Worm (Caenorhabditis elegans) whole organism, L3 larva: ENCODE data around the gene Y65A5A.24.

ENCODE experiments used
- R02D3.7 ChIP-seq: fragments of 150-350 bp; optimal IDR thresholded peaks from 2 replicates; lab custom pipeline; 2014; ENCODE audit warnings: missing biosample characterization, missing genetic modification characterization
- ZK546.5 ChIP-seq: sonication (generic microtip); optimal IDR thresholded peaks from 2 replicates; lab custom pipeline; 2017; ENCODE audit warnings: missing biosample characterization, missing genetic modification characterization
- aly-2 ChIP-seq: fragments of 150-350 bp; optimal IDR thresholded peaks from 2 replicates; lab custom pipeline; 2014; ENCODE audit warnings: missing biosample characterization, missing genetic modification characterization
- ama-1 ChIP-seq: fragments of 150-350 bp; optimal IDR thresholded peaks from 2 replicates; lab custom pipeline; 2018
- ceh-16 ChIP-seq: sonication (generic microtip); optimal IDR thresholded peaks from 2 replicates; lab custom pipeline; 2017; ENCODE audit warnings: missing biosample characterization, missing genetic modification characterization
- ceh-28 ChIP-seq: fragments of 150-350 bp; optimal IDR thresholded peaks from 2 replicates; lab custom pipeline; 2014; ENCODE audit warnings: missing biosample characterization, missing genetic modification reagents, missing genetic modification characterization
- ceh-82 ChIP-seq: fragments of 150-350 bp; optimal IDR thresholded peaks from 2 replicates; lab custom pipeline; 2014; ENCODE audit warnings: missing biosample characterization, missing genetic modification characterization
- ceh-9 ChIP-seq: sonication (generic microtip); optimal IDR thresholded peaks from 2 replicates; lab custom pipeline; 2018; ENCODE audit warnings: missing biosample characterization, missing genetic modification characterization
- daf-12 ChIP-seq: fragments of 150-350 bp; optimal IDR thresholded peaks from 2 replicates; lab custom pipeline; 2014; ENCODE audit warnings: missing biosample characterization, missing genetic modification reagents, missing genetic modification characterization
- egl-27 ChIP-seq: sonication (generic microtip); optimal IDR thresholded peaks from 4 replicates; lab custom pipeline; 2017; ENCODE audit warnings: missing biosample characterization, missing genetic modification reagents, missing genetic modification characterization
- egl-5 ChIP-seq: fragments of 150-350 bp; optimal IDR thresholded peaks from 2 replicates; lab custom pipeline; 2017; ENCODE audit warnings: missing biosample characterization, missing genetic modification reagents, missing genetic modification characterization, inconsistent platforms
- elt-1 ChIP-seq: fragments of 150-350 bp; optimal IDR thresholded peaks from 2 replicates; lab custom pipeline; 2014; ENCODE audit warnings: missing biosample characterization, missing genetic modification characterization
- elt-2 ChIP-seq: sonication (generic microtip); optimal IDR thresholded peaks from 2 replicates; lab custom pipeline; 2016; ENCODE audit warnings: missing genetic modification reagents, mild to moderate bottlenecking, missing genetic modification characterization, missing compliant biosample characterization
- elt-3 ChIP-seq, 3 experiments: fragments of 150-350 bp in 1 of 3; sonication (generic microtip) in 2 of 3; optimal IDR thresholded peaks; 2 replicates in 2 of 3; 4 replicates in 1 of 3; lab custom pipeline; 2014 to 2017; ENCODE audit warnings: missing biosample characterization in 3 of 3, missing genetic modification characterization in 3 of 3
- eor-1 ChIP-seq, 2 experiments: fragments of 150-350 bp; optimal IDR thresholded peaks; 2 replicates each; lab custom pipeline; 2014 to 2018; ENCODE audit warnings: missing biosample characterization in 2 of 2, missing genetic modification characterization in 2 of 2
- hmg-11 ChIP-seq: sonication (generic microtip); optimal IDR thresholded peaks from 2 replicates; lab custom pipeline; 2016; ENCODE audit warnings: missing genetic modification characterization, missing compliant biosample characterization
- lin-15B ChIP-seq: fragments of 150-350 bp; optimal IDR thresholded peaks from 2 replicates; lab custom pipeline; 2014; ENCODE audit warnings: missing biosample characterization, missing genetic modification characterization
- lin-39 ChIP-seq: fragments of 150-350 bp; optimal IDR thresholded peaks from 2 replicates; lab custom pipeline; 2018; ENCODE audit warnings: missing biosample characterization, missing genetic modification reagents, missing genetic modification characterization
- lsy-12 ChIP-seq: sonication (generic microtip); optimal IDR thresholded peaks from 2 replicates; lab custom pipeline; 2016; ENCODE audit warnings: mild to moderate bottlenecking, missing genetic modification characterization, missing compliant biosample characterization
- mdl-1 ChIP-seq: fragments of 150-350 bp; optimal IDR thresholded peaks from 2 replicates; lab custom pipeline; 2014; ENCODE audit warnings: missing biosample characterization, missing genetic modification characterization
- mml-1 ChIP-seq: fragments of 150-350 bp; sonication (generic microtip); optimal IDR thresholded peaks from 3 replicates; lab custom pipeline; 2014; ENCODE audit warnings: missing biosample characterization, missing genetic modification characterization
- nfya-1 ChIP-seq: sonication (generic microtip); optimal IDR thresholded peaks from 2 replicates; lab custom pipeline; 2017; ENCODE audit warnings: missing genetic modification characterization, mild to moderate bottlenecking, missing compliant biosample characterization, antibody characterized with exemption, moderate library complexity; ENCODE audit not compliant: insufficient read depth
- nhr-11 ChIP-seq: fragments of 150-350 bp; optimal IDR thresholded peaks from 2 replicates; lab custom pipeline; 2014; ENCODE audit warnings: missing biosample characterization, missing genetic modification characterization
- nhr-12 ChIP-seq: fragments of 150-350 bp; optimal IDR thresholded peaks from 2 replicates; lab custom pipeline; 2014; ENCODE audit warnings: missing biosample characterization, missing genetic modification characterization
- nhr-23 ChIP-seq: fragments of 150-350 bp; optimal IDR thresholded peaks from 2 replicates; lab custom pipeline; 2014; ENCODE audit warnings: missing biosample characterization, missing genetic modification reagents, missing genetic modification characterization
- nhr-25 ChIP-seq: sonication (generic microtip); optimal IDR thresholded peaks from 2 replicates; lab custom pipeline; 2017; ENCODE audit warnings: missing biosample characterization, missing genetic modification characterization
- nhr-28 ChIP-seq: fragments of 150-350 bp; optimal IDR thresholded peaks from 2 replicates; lab custom pipeline; 2014; ENCODE audit warnings: missing biosample characterization, missing genetic modification characterization
- nhr-43 ChIP-seq: sonication (generic microtip); optimal IDR thresholded peaks from 2 replicates; lab custom pipeline; 2016; ENCODE audit warnings: mild to moderate bottlenecking, missing genetic modification characterization, missing compliant biosample characterization; ENCODE audit not compliant: poor library complexity, severe bottlenecking
- nhr-67 ChIP-seq: fragments of 150-350 bp; optimal IDR thresholded peaks from 2 replicates; lab custom pipeline; 2014; ENCODE audit warnings: missing biosample characterization, missing genetic modification characterization
- nhr-76 ChIP-seq: fragments of 150-350 bp; sonication (generic microtip); optimal IDR thresholded peaks from 5 replicates; lab custom pipeline; 2014; ENCODE audit warnings: missing biosample characterization, missing genetic modification characterization
- nhr-77 ChIP-seq: fragments of 150-350 bp; optimal IDR thresholded peaks from 2 replicates; lab custom pipeline; 2014; ENCODE audit warnings: missing biosample characterization, missing genetic modification characterization
- pha-4 ChIP-seq: fragments of 150-350 bp; optimal IDR thresholded peaks from 2 replicates; lab custom pipeline; 2014; ENCODE audit warnings: missing biosample characterization, missing genetic modification reagents, missing genetic modification characterization
- pqm-1 ChIP-seq: fragments of 150-350 bp; optimal IDR thresholded peaks from 2 replicates; lab custom pipeline; 2017; ENCODE audit warnings: missing biosample characterization, missing genetic modification characterization, inconsistent platforms
- sea-2 ChIP-seq: fragments of 150-350 bp; sonication (generic microtip); optimal IDR thresholded peaks from 4 replicates; lab custom pipeline; 2014; ENCODE audit warnings: missing biosample characterization, missing genetic modification reagents, missing genetic modification characterization
- skn-1 ChIP-seq: fragments of 150-350 bp; optimal IDR thresholded peaks from 2 replicates; lab custom pipeline; 2014; ENCODE audit warnings: missing biosample characterization, missing genetic modification characterization
- snpc-4 ChIP-seq: fragments of 150-350 bp; optimal IDR thresholded peaks from 2 replicates; lab custom pipeline; 2014; ENCODE audit warnings: missing biosample characterization, missing genetic modification characterization
- tbx-2 ChIP-seq: sonication (generic microtip); optimal IDR thresholded peaks from 2 replicates; lab custom pipeline; 2016; ENCODE audit warnings: mild to moderate bottlenecking, missing genetic modification characterization, missing compliant biosample characterization
- unc-62 ChIP-seq: fragments of 150-350 bp; sonication (generic microtip); optimal IDR thresholded peaks from 4 replicates; lab custom pipeline; 2014; ENCODE audit warnings: missing biosample characterization, missing genetic modification reagents, missing genetic modification characterization
- ztf-11 ChIP-seq: fragments of 150-350 bp; optimal IDR thresholded peaks from 2 replicates; lab custom pipeline; 2014; ENCODE audit warnings: missing biosample characterization, missing genetic modification characterization
- ztf-4 ChIP-seq: fragments of 150-350 bp; optimal IDR thresholded peaks from 2 replicates; lab custom pipeline; 2014; ENCODE audit warnings: missing biosample characterization, missing genetic modification characterization

The Y65A5A.24 gene

DNA sequence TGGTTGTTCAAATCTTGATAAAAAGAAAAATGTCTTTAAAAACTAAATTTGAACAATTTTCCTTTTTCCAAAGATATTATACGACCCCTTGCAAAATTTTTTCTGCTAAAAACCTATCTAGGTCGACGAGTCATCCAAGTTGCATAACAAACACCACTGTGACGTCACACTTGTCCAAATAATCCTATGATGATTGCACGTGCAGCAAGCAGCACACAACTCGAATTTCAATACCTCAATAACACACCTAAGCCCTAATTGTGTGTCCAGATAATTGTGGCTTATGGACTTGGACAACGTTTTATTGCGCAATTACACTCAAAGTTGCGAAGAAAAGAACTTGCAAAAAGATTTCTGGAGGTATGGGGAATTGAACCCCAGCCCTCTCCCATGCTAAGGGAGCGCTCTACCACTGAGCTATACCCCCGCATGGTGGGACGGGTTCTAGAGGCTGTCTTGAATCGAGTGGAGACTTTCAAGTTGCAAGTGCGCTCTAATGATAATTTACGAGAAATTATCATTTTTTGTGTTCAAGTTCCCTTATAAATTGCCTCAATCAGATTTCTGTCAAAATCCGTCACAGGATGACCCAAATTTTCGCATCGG lies 4.8 kb upstream of the Y65A5A.24 start (continued):
- TF ChIP-seq mml-1 (no peak), ceh-28 (tag; lab: Kevin White, UChicago) (no peak)
- TF ChIP-seq, all 47 proteins: peak for 17

DNA sequence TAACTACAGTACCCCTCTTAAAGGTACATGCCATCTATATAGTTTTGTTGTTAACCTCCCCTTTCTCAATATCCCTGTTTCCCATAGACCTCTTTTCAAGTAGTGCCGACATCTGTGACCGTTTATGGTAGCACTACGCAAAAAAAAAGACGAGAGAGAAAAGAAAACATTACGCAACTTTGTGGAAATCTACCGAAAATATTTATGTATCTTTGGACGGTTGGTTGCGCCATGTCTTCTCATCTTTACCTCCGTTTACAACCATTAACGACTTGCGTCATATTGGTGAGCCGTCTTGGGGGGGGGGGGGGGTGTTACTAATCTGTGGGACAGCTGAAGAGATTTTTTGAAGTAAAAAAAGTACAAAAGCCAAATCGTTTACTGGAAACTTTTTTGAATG lies 2.3 kb upstream of the Y65A5A.24 start:
- TF ChIP-seq ceh-16 (tag; lab: Kevin White, UChicago), result no peak
- no peak for TF ChIP-seq elt-1 (tag; lab: Kevin White, UChicago)
- TF ChIP-seq ZK546.5, result no peak
- no peak for TF ChIP-seq egl-5
- TF ChIP-seq ztf-11 (tag; lab: Kevin White, UChicago), result no peak
- TF ChIP-seq eor-1 (tag; optimal IDR thresholded peaks at IDR 0.05; lab: Kevin White, UChicago), result no peak
- TF ChIP-seq ceh-82, result no peak
- no peak for TF ChIP-seq nfya-1 (tag; lab: Kevin White, UChicago)
- no peak for TF ChIP-seq ama-1 (lab: Kevin White, UChicago)
- TF ChIP-seq pha-4, result no peak
- no peak for TF ChIP-seq hmg-11
- no peak for TF ChIP-seq ceh-9 (tag; lab: Kevin White, UChicago)
- TF ChIP-seq lin-15B (tag; lab: Kevin White, UChicago), result no peak
- no peak for TF ChIP-seq nhr-76 (tag; lab: Kevin White, UChicago)
- no peak for TF ChIP-seq unc-62 (GFP tag; lab: Kevin White, UChicago)
- no peak for TF ChIP-seq R02D3.7 (tag; lab: Kevin White, UChicago)
- no peak for TF ChIP-seq egl-27 (tag; lab: Kevin White, UChicago)
- TF ChIP-seq, all 47 proteins: peak for 0

DNA sequence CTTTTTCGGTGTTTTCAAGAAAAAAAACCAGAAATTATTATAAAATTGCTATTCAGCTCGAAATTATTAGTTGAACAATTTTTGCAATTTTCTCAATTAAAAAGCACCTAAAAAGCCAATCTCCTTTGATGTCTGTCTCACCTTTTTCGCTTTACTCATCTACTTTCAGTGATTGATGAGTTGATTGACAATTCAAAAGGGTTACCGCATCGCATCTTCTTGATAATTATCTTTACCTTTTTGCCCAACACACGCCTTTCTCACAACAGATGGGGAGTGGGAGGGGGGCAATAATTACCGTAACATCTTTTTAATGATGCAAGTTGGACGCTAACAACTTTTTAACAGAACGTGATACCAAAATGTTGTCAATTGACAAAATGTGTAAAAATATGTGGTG lies 2.9 kb downstream of the Y65A5A.24 start:
- TF ChIP-seq elt-3 (tag; optimal IDR thresholded peaks at IDR 0.05; lab: Kevin White, UChicago) (peak in 1 of 3 experiments; percentile 47), tbx-2 (tag; lab: Kevin White, UChicago) (no peak), hmg-11 (no peak), elt-1 (tag; lab: Kevin White, UChicago) (peak; percentile 68), unc-62 (GFP tag; lab: Kevin White, UChicago) (peak; percentile 1), nhr-25 (tag; lab: Kevin White, UChicago) (peak; percentile 44)
- TF ChIP-seq, all 47 proteins: peak for 4

DNA sequence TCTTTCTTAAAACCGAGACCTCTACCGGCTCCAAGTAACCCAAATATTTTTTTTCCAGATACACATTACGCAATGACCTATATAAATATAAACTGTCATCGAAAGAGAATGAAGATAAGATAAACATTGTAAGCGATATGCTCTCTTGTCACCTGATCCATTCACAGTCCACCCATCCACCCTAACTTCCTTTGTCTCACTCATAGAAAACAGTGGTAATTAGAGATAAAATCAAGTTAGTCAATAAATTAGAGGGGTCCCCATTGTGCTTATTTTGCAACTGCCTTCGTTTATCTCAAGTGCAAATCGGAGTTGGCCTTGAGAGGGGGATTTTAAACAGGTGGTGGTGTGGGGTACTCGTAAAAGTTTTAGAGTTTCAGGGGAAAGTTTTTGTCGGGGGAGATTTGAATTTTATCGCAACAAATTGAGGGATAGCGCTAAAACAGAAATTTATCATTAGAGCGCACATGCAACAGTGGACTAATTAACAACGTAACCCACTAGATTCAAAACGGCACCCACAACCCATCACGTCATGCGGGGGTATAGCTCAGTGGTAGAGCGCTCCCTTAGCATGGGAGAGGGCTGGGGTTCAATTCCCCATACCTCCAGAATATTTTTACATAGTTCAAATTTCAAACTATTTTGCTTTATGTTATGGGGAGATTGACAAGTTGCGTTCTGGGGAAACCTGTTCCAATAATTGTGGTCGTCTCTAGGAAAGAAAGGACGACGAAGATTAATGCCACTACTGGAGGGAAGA lies 4.3 kb downstream of the Y65A5A.24 start:
- TF ChIP-seq nhr-43 (tag; lab: Kevin White, UChicago), result peak; percentile 64
- TF ChIP-seq nhr-23, result peak; percentile 4
- peak; percentile 20 for TF ChIP-seq lsy-12 (tag; lab: Kevin White, UChicago)
- no peak for TF ChIP-seq elt-2 (tag; lab: Kevin White, UChicago)
- peak in 1 of 3 experiments; percentile 50 for TF ChIP-seq elt-3 (tag; optimal IDR thresholded peaks at IDR 0.05; lab: Kevin White, UChicago)
- TF ChIP-seq hmg-11, result peak; percentile 1
- peak; percentile 22 for TF ChIP-seq nfya-1 (tag; lab: Kevin White, UChicago)
- no peak for TF ChIP-seq pha-4
- no peak for TF ChIP-seq nhr-67 (tag; lab: Kevin White, UChicago)
- TF ChIP-seq aly-2, result no peak
- TF ChIP-seq lin-15B (tag; lab: Kevin White, UChicago), result peak; percentile 42
- TF ChIP-seq tbx-2 (tag; lab: Kevin White, UChicago), result peak; percentile 21
- peak; percentile 42 for TF ChIP-seq nhr-25 (tag; lab: Kevin White, UChicago)
- TF ChIP-seq lin-39 (tag; lab: Kevin White, UChicago), result peak; percentile 32

DNA sequence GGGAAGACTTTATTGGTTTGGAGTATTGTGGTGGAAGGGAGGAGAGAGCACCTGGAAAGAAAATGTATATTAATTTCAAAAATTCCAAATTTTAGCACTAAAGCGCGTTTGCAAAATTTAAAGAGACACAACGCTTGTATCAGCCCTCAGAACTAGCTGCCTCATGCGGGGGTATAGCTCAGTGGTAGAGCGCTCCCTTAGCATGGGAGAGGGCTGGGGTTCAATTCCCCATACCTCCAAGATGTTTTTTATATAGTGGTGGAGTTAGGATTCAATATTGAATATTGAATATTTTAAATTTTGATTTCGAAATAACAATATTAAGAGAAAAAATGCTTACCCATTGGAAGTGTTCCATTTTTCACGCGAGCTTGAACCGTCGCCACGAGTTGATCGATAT lies 5.2 kb downstream of the Y65A5A.24 start:
- TF ChIP-seq sea-2 (GFP tag; lab: Kevin White, UChicago), result no peak
- TF ChIP-seq nhr-12 (tag; lab: Kevin White, UChicago), result no peak
- TF ChIP-seq hmg-11, result peak; percentile 74
- TF ChIP-seq skn-1 (tag; lab: Kevin White, UChicago), result no peak
- TF ChIP-seq ceh-9 (tag; lab: Kevin White, UChicago), result no peak
- no peak for TF ChIP-seq snpc-4 (tag; lab: Kevin White, UChicago)
- TF ChIP-seq R02D3.7 (tag; lab: Kevin White, UChicago), result no peak
- TF ChIP-seq egl-5, result no peak
- no peak for TF ChIP-seq ztf-4 (tag; lab: Kevin White, UChicago)
- no peak for TF ChIP-seq mdl-1 (tag; lab: Kevin White, UChicago)
- TF ChIP-seq nhr-67 (tag; lab: Kevin White, UChicago), result no peak
- TF ChIP-seq pqm-1, result no peak
- TF ChIP-seq elt-1 (tag; lab: Kevin White, UChicago), result no peak
- TF ChIP-seq egl-27 (tag; lab: Kevin White, UChicago), result no peak
- no peak for TF ChIP-seq mml-1
- TF ChIP-seq daf-12 (tag; lab: Kevin White, UChicago), result no peak
- TF ChIP-seq nhr-25 (tag; lab: Kevin White, UChicago), result no peak
- TF ChIP-seq nhr-28, result no peak
- no peak for TF ChIP-seq ztf-11 (tag; lab: Kevin White, UChicago)
- no peak for TF ChIP-seq lin-15B (tag; lab: Kevin White, UChicago)
- TF ChIP-seq nhr-11 (tag; lab: Kevin White, UChicago), result no peak
- TF ChIP-seq pha-4, result no peak
- no peak for TF ChIP-seq nhr-77
- TF ChIP-seq nhr-76 (tag; lab: Kevin White, UChicago), result no peak
- no peak for TF ChIP-seq ceh-82
- TF ChIP-seq ceh-28 (tag; lab: Kevin White, UChicago), result no peak
- peak; percentile 45 for TF ChIP-seq nfya-1 (tag; lab: Kevin White, UChicago)
- peak; percentile 72 for TF ChIP-seq nhr-43 (tag; lab: Kevin White, UChicago)
